Worm (Caenorhabditis elegans) whole organism, L2 larva: ENCODE results near the gene rac-2.

Source experiments
- C34F6.9 ChIP-seq: fragments of 150-350 bp; optimal IDR thresholded peaks from 2 replicates; lab custom pipeline; 2014; ENCODE audit warnings: missing biosample characterization, missing genetic modification characterization
- F13H6.1 ChIP-seq: sonication (generic microtip); optimal IDR thresholded peaks from 2 replicates; lab custom pipeline; 2016; ENCODE audit warnings: missing genetic modification characterization, missing compliant biosample characterization
- Y55F3AM.14 ChIP-seq: fragments of 200-800 bp; sonication (Bioruptor generic); optimal IDR thresholded peaks from 2 replicates; lab custom pipeline; 2018; ENCODE audit warnings: mild to moderate bottlenecking, missing genetic modification characterization, missing compliant biosample characterization
- ZK546.5 ChIP-seq: sonication (generic microtip); optimal IDR thresholded peaks from 2 replicates; lab custom pipeline; 2017; ENCODE audit warnings: missing biosample characterization, missing genetic modification characterization
- alr-1 ChIP-seq: fragments of 150-350 bp; optimal IDR thresholded peaks from 2 replicates; lab custom pipeline; 2014; ENCODE audit warnings: missing biosample characterization, missing genetic modification characterization
- ama-1 ChIP-seq: fragments of 150-350 bp; optimal IDR thresholded peaks from 2 replicates; lab custom pipeline; 2018; ENCODE audit warnings: inconsistent platforms
- ceh-82 ChIP-seq: fragments of 150-350 bp; optimal IDR thresholded peaks from 2 replicates; lab custom pipeline; 2014; ENCODE audit warnings: missing biosample characterization, missing genetic modification characterization
- crh-2 ChIP-seq: sonication (generic microtip); optimal IDR thresholded peaks from 2 replicates; lab custom pipeline; 2017; ENCODE audit warnings: missing biosample characterization, missing genetic modification characterization
- dmd-4 ChIP-seq: sonication (generic microtip); optimal IDR thresholded peaks from 2 replicates; lab custom pipeline; 2017; ENCODE audit warnings: missing biosample characterization, missing genetic modification characterization
- egl-27 ChIP-seq: sonication (generic microtip); optimal IDR thresholded peaks from 3 replicates; lab custom pipeline; 2017; ENCODE audit warnings: missing biosample characterization, missing genetic modification reagents, missing genetic modification characterization
- elt-1 ChIP-seq: fragments of 150-350 bp; optimal IDR thresholded peaks from 2 replicates; lab custom pipeline; 2014; ENCODE audit warnings: missing biosample characterization, missing genetic modification characterization
- elt-3 ChIP-seq: sonication (generic microtip); optimal IDR thresholded peaks from 2 replicates; lab custom pipeline; 2017; ENCODE audit warnings: missing biosample characterization, missing genetic modification characterization
- fos-1 ChIP-seq: fragments of 150-350 bp; optimal IDR thresholded peaks from 2 replicates; lab custom pipeline; 2014; ENCODE audit warnings: missing biosample characterization, missing genetic modification characterization
- lin-11 ChIP-seq: fragments of 150-350 bp; sonication (generic microtip); optimal IDR thresholded peaks from 2 replicates; lab custom pipeline; 2014; ENCODE audit warnings: missing biosample characterization, missing genetic modification characterization, inconsistent platforms, mixed read lengths
- lin-13 ChIP-seq: fragments of 150-350 bp; optimal IDR thresholded peaks from 2 replicates; lab custom pipeline; 2014; ENCODE audit warnings: missing biosample characterization, missing genetic modification reagents, missing genetic modification characterization
- lsy-2 ChIP-seq, 2 experiments: fragments of 150-350 bp in 1 of 2; sonication (generic microtip) in 1 of 2; optimal IDR thresholded peaks; 2 replicates each; lab custom pipeline; 2014 to 2017; ENCODE audit warnings: missing biosample characterization in 2 of 2, missing genetic modification characterization in 2 of 2
- mab-5 ChIP-seq: fragments of 150-350 bp; optimal IDR thresholded peaks from 2 replicates; lab custom pipeline; 2014; ENCODE audit warnings: missing biosample characterization, missing genetic modification characterization
- mbf-1 ChIP-seq: sonication (generic microtip); optimal IDR thresholded peaks from 2 replicates; lab custom pipeline; 2017; ENCODE audit warnings: missing biosample characterization, missing genetic modification characterization
- mdl-1 ChIP-seq, 2 experiments: fragments of 150-350 bp in 1 of 2; sonication (generic microtip) in 1 of 2; optimal IDR thresholded peaks; 2 replicates each; lab custom pipeline; 2017; ENCODE audit warnings: missing biosample characterization in 2 of 2, missing genetic modification characterization in 2 of 2
- nhr-10 ChIP-seq: sonication (generic microtip); optimal IDR thresholded peaks from 2 replicates; lab custom pipeline; 2017; ENCODE audit warnings: missing biosample characterization, missing genetic modification characterization
- nhr-11 ChIP-seq: fragments of 150-350 bp; optimal IDR thresholded peaks from 2 replicates; lab custom pipeline; 2014; ENCODE audit warnings: missing biosample characterization, missing genetic modification characterization
- nhr-12 ChIP-seq: fragments of 150-350 bp; optimal IDR thresholded peaks from 2 replicates; lab custom pipeline; 2014; ENCODE audit warnings: missing biosample characterization, missing genetic modification characterization
- nhr-21 ChIP-seq: fragments of 150-350 bp; optimal IDR thresholded peaks from 2 replicates; lab custom pipeline; 2014; ENCODE audit warnings: missing biosample characterization, missing genetic modification characterization
- nhr-25 ChIP-seq: fragments of 150-350 bp; sonication (generic microtip); optimal IDR thresholded peaks from 3 replicates; lab custom pipeline; 2014; ENCODE audit warnings: missing biosample characterization, missing genetic modification characterization
- nhr-6 ChIP-seq: fragments of 150-350 bp; optimal IDR thresholded peaks from 2 replicates; lab custom pipeline; 2014; ENCODE audit warnings: missing biosample characterization, missing genetic modification characterization
- nhr-77 ChIP-seq: fragments of 150-350 bp; optimal IDR thresholded peaks from 2 replicates; lab custom pipeline; 2014; ENCODE audit warnings: missing biosample characterization, missing genetic modification characterization
- peb-1 ChIP-seq: fragments of 150-350 bp; optimal IDR thresholded peaks from 2 replicates; lab custom pipeline; 2014; ENCODE audit warnings: missing biosample characterization, missing genetic modification characterization
- skn-1 ChIP-seq: sonication (generic microtip); optimal IDR thresholded peaks from 2 replicates; lab custom pipeline; 2017; ENCODE audit warnings: missing biosample characterization, missing genetic modification characterization
- sma-3 ChIP-seq: sonication (generic microtip); optimal IDR thresholded peaks from 2 replicates; lab custom pipeline; 2016; ENCODE audit warnings: missing genetic modification reagents, missing genetic modification characterization, missing compliant biosample characterization
- sma-9 ChIP-seq, 2 experiments: fragments of 150-350 bp in 1 of 2; sonication (generic microtip) in 1 of 2; optimal IDR thresholded peaks; 2 replicates each; lab custom pipeline; 2014 to 2016; ENCODE audit warnings: missing genetic modification characterization in 2 of 2, mild to moderate bottlenecking in 1 of 2, missing biosample characterization in 1 of 2, missing compliant biosample characterization in 1 of 2, missing genetic modification reagents in 1 of 2, moderate library complexity in 1 of 2
- snpc-4 ChIP-seq: fragments of 150-350 bp; optimal IDR thresholded peaks from 2 replicates; lab custom pipeline; 2014; ENCODE audit warnings: missing biosample characterization, missing genetic modification characterization
- unc-39 ChIP-seq: fragments of 150-350 bp; optimal IDR thresholded peaks from 2 replicates; lab custom pipeline; 2014; ENCODE audit warnings: missing biosample characterization, missing genetic modification characterization
- unc-62 ChIP-seq: fragments of 150-350 bp; optimal IDR thresholded peaks from 2 replicates; lab custom pipeline; 2014; ENCODE audit warnings: missing biosample characterization, missing genetic modification reagents, missing genetic modification characterization
- zag-1 ChIP-seq: fragments of 150-350 bp; optimal IDR thresholded peaks from 2 replicates; lab custom pipeline; 2014; ENCODE audit warnings: missing biosample characterization, missing genetic modification characterization
- ztf-1 ChIP-seq: fragments of 200-800 bp; sonication (Bioruptor generic); conservative IDR thresholded peaks from 2 replicates; pipeline ENCODE4 v1.3.6; 2022; ENCODE audit warnings: missing genetic modification characterization, missing compliant biosample characterization
- ztf-11 ChIP-seq: sonication (generic microtip); optimal IDR thresholded peaks from 2 replicates; lab custom pipeline; 2017; ENCODE audit warnings: missing biosample characterization, missing genetic modification characterization
- ztf-4 ChIP-seq: fragments of 150-350 bp; optimal IDR thresholded peaks from 2 replicates; lab custom pipeline; 2014; ENCODE audit warnings: missing biosample characterization, missing genetic modification characterization

rac-2 gene

ce11 chrIV:16320410-16320809 is 12.4 kb downstream of the rac-2 start, which contains the start of gene K03D3.5:
Gene K03D3.5, minus strand, starts transcription at chrIV:16320510.
- TF ChIP-seq unc-39 (tag; lab: Kevin White, UChicago) (no peak), C34F6.9 (no peak), ZK546.5 (tag; lab: Kevin White, UChicago) (no peak), snpc-4 (tag; lab: Kevin White, UChicago) (no peak), mab-5 (no peak), crh-2 (tag; lab: Kevin White, UChicago) (no peak), lin-13 (no peak), dmd-4 (tag; lab: Kevin White, UChicago) (no peak)

- no peak for TF ChIP-seq mbf-1 (tag; lab: Kevin White, UChicago)
- no peak for TF ChIP-seq nhr-21 (tag; lab: Kevin White, UChicago)
- TF ChIP-seq ceh-82 (tag; lab: Kevin White, UChicago) = no peak
- TF ChIP-seq lsy-2 (tag; optimal IDR thresholded peaks at IDR 0.05; lab: Kevin White, UChicago) = no peak
- TF ChIP-seq sma-9 (GFP tag; optimal IDR thresholded peaks at IDR 0.05; lab: Kevin White, UChicago) = no peak
- no peak for TF ChIP-seq sma-9 (tag; optimal IDR thresholded peaks at IDR 0.05; lab: Kevin White, UChicago)
- no peak for TF ChIP-seq zag-1 (tag; lab: Kevin White, UChicago)
- no peak for TF ChIP-seq elt-1
- TF ChIP-seq nhr-25 (tag; lab: Kevin White, UChicago) = no peak
- TF ChIP-seq F13H6.1 (tag; lab: Kevin White, UChicago) = no peak
- TF ChIP-seq, all 48 proteins: peak for 0
Measured at ce11 chrIV:16320866-16321265, 12.8 kb downstream of the rac-2 start, which contains the start of gene srz-61. Gene srz-61, plus strand, starts transcription at chrIV:16321166.

ce11 chrIV:16323373-16323772 is 15.3 kb downstream of the rac-2 start, which contains the start of gene srz-104:
Gene srz-104, plus strand, starts transcription at chrIV:16323673.
- no peak for TF ChIP-seq ZK546.5 (tag; lab: Kevin White, UChicago)
- no peak for TF ChIP-seq fos-1 (tag; lab: Kevin White, UChicago)
- TF ChIP-seq crh-2 (tag; lab: Kevin White, UChicago) = no peak
- no peak for TF ChIP-seq skn-1 (tag; lab: Kevin White, UChicago)
- no peak for TF ChIP-seq elt-3 (tag; lab: Kevin White, UChicago)
- no peak for TF ChIP-seq unc-62 (GFP tag; lab: Kevin White, UChicago)
- no peak for TF ChIP-seq dmd-4 (tag; lab: Kevin White, UChicago)
- TF ChIP-seq mdl-1 (tag; optimal IDR thresholded peaks at IDR 0.05; lab: Kevin White, UChicago) = no peak
- no peak for TF ChIP-seq nhr-10 (tag; lab: Kevin White, UChicago)
- TF ChIP-seq ztf-4 (tag; lab: Kevin White, UChicago) = no peak
- no peak for TF ChIP-seq nhr-6 (tag; lab: Kevin White, UChicago)
- TF ChIP-seq sma-9 (GFP tag; optimal IDR thresholded peaks at IDR 0.05; lab: Kevin White, UChicago) = no peak
- TF ChIP-seq sma-9 (tag; optimal IDR thresholded peaks at IDR 0.05; lab: Kevin White, UChicago) = no peak
- TF ChIP-seq Y55F3AM.14 (GFP tag; lab: Kevin White, UChicago) = no peak
- no peak for TF ChIP-seq F13H6.1 (tag; lab: Kevin White, UChicago)
- TF ChIP-seq lsy-2 (tag; optimal IDR thresholded peaks at IDR 0.05; lab: Kevin White, UChicago) = no peak
- no peak for TF ChIP-seq ztf-11 (tag; lab: Kevin White, UChicago)
- TF ChIP-seq nhr-77 (tag; lab: Kevin White, UChicago) = no peak

ce11 chrIV:16324589-16324988 is 16.6 kb downstream of the rac-2 start, which contains the start of gene srz-105:
Gene srz-105, plus strand, starts transcription at chrIV:16324889.
- TF ChIP-seq ztf-1 (no peak), peb-1 (tag; lab: Kevin White, UChicago) (no peak), nhr-77 (tag; lab: Kevin White, UChicago) (no peak), dmd-4 (tag; lab: Kevin White, UChicago) (no peak), alr-1 (tag; lab: Kevin White, UChicago) (no peak), egl-27 (tag; lab: Kevin White, UChicago) (no peak), sma-9 (GFP tag; optimal IDR thresholded peaks at IDR 0.05; lab: Kevin White, UChicago) (no peak), sma-9 (tag; optimal IDR thresholded peaks at IDR 0.05; lab: Kevin White, UChicago) (no peak), snpc-4 (tag; lab: Kevin White, UChicago) (no peak), elt-1 (no peak), nhr-12 (tag; lab: Kevin White, UChicago) (no peak), Y55F3AM.14 (GFP tag; lab: Kevin White, UChicago) (no peak), nhr-6 (tag; lab: Kevin White, UChicago) (no peak), lin-11 (no peak), ztf-4 (tag; lab: Kevin White, UChicago) (no peak), ama-1 (lab: Kevin White, UChicago) (no peak), nhr-11 (no peak), sma-3 (GFP tag; lab: Kevin White, UChicago) (no peak)
